Worm (Caenorhabditis elegans): ENCODE results near the gene nep-4.

Gene nep-4

DNA sequence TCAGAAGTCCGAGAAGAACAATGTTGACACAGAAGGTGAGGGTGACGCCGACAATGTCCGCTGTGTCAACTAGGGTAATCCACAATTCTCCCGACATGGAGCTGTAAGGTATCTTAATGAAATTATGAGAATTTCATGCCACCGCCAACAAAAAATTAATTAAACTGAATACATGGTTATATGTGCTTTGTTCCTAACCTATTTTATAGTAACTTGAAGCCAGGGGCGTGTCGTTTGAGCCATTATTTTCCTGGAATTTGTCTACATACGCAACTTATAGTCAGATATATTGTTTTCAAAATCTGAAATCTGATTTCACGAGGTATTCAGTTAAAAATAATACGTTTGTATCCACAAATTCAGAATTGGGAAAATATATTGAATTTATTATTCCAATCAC lies 2.6 kb upstream of the nep-4 start, which contains the start of gene odr-10:
Gene odr-10, minus strand, starts transcription at position 101 of the 400 bp plus-strand sequence.
- TF ChIP-seq ceh-24 (tag; optimal IDR thresholded peaks at IDR 0.05) (no peak), fkh-10 (GFP tag; optimal IDR thresholded peaks at IDR 0.05) (no peak), ceh-45 (GFP tag; IDR thresholded peaks at IDR 0.05) (no peak), nhr-11 (tag; optimal IDR thresholded peaks at IDR 0.05) (no peak), ref-2 (tag; optimal IDR thresholded peaks at IDR 0.05) (no peak), ets-4 (tag; optimal IDR thresholded peaks at IDR 0.05) (no peak), ceh-30 (tag; optimal IDR thresholded peaks at IDR 0.05) (no peak), unc-86 (tag; optimal IDR thresholded peaks at IDR 0.05) (no peak), unc-42 (tag; optimal IDR thresholded peaks at IDR 0.05) (no peak), madf-2 (tag; optimal IDR thresholded peaks at IDR 0.05) (no peak), npax-4 (tag; optimal IDR thresholded peaks at IDR 0.05) (no peak), C38D4.7 (GFP tag; optimal IDR thresholded peaks at IDR 0.05) (no peak), lim-6 (tag; optimal IDR thresholded peaks at IDR 0.05) (no peak), odd-2 (tag; optimal IDR thresholded peaks at IDR 0.05) (no peak), tbx-7 (tag; optimal IDR thresholded peaks at IDR 0.05) (no peak), pag-3 (tag; optimal IDR thresholded peaks at IDR 0.05; ENCODE audit: borderline replicate concordance) (no peak), nhr-232 (tag; optimal IDR thresholded peaks at IDR 0.05) (no peak), zip-5 (tag; optimal IDR thresholded peaks at IDR 0.05) (no peak), lin-11 (tag; optimal IDR thresholded peaks at IDR 0.05) (no peak)

DNA sequence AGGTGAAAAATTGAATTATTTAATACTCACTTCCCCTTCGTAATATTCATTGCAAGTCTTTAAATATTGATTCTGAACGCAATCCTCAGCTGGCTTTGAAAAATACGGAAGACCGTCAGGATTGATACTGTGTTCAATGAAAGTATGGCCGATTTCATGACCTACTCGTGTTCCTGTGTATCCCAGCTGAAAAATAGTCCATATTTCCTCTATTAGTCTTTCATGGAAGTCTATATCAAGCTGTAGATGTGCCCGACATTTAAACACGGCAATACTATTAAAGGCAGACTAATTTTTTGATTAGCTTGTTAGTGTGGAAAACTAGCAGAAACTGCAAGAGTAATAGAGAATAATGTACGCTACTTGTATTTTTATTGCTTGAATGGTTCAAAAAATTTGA lies 1.7 kb downstream of the nep-4 start:
- no peak for TF ChIP-seq sox-4 (tag; optimal IDR thresholded peaks at IDR 0.05)
- TF ChIP-seq K09A11.1 (tag; optimal IDR thresholded peaks at IDR 0.05; ENCODE audit: insufficient read depth): no peak
- no peak for TF ChIP-seq sox-2 (GFP tag; IDR thresholded peaks at IDR 0.05)
- no peak for TF ChIP-seq gmeb-2 (tag; optimal IDR thresholded peaks at IDR 0.05)
- TF ChIP-seq ceh-19 (GFP tag; optimal IDR thresholded peaks at IDR 0.05): no peak
- no peak for TF ChIP-seq pros-1 (tag; optimal IDR thresholded peaks at IDR 0.05)
- TF ChIP-seq pha-4 (tag; optimal IDR thresholded peaks at IDR 0.05): no peak
- TF ChIP-seq pat-9 (tag; optimal IDR thresholded peaks at IDR 0.05): no peak
- no peak for TF ChIP-seq ceh-30 (tag; optimal IDR thresholded peaks at IDR 0.05)
- TF ChIP-seq lim-6 (tag; optimal IDR thresholded peaks at IDR 0.05): no peak
- TF ChIP-seq fkh-10 (GFP tag; optimal IDR thresholded peaks at IDR 0.05): no peak
- no peak for TF ChIP-seq dve-1 (tag; optimal IDR thresholded peaks at IDR 0.05)
- TF ChIP-seq zip-5 (tag; optimal IDR thresholded peaks at IDR 0.05): no peak
- no peak for TF ChIP-seq hlh-15 (tag; optimal IDR thresholded peaks at IDR 0.05)

ce11 chrX:6856793-6857192 lies 6.4 kb downstream of the nep-4 start:
- no peak for TF ChIP-seq ceh-14 (tag; optimal IDR thresholded peaks at IDR 0.05)
- no peak for TF ChIP-seq ceh-45 (GFP tag; IDR thresholded peaks at IDR 0.05)
- TF ChIP-seq unc-42 (tag; optimal IDR thresholded peaks at IDR 0.05): peak; percentile 80

- TF ChIP-seq ceh-34 (tag; optimal IDR thresholded peaks at IDR 0.05) (no peak), lin-11 (tag; optimal IDR thresholded peaks at IDR 0.05) (no peak), sdc-2 (tag; optimal IDR thresholded peaks at IDR 0.05) (no peak), zip-5 (tag; optimal IDR thresholded peaks at IDR 0.05) (no peak), che-1 (tag; optimal IDR thresholded peaks at IDR 0.05) (no peak), tbx-2 (tag; optimal IDR thresholded peaks at IDR 0.05) (no peak), unc-55 (GFP tag; optimal IDR thresholded peaks at IDR 0.05) (no peak), ceh-2 (tag; optimal IDR thresholded peaks at IDR 0.05) (no peak), fkh-6 (tag; optimal IDR thresholded peaks at IDR 0.05) (no peak), ceh-31 (tag; optimal IDR thresholded peaks at IDR 0.05) (no peak), nhr-232 (tag; optimal IDR thresholded peaks at IDR 0.05) (no peak), madf-2 (tag; optimal IDR thresholded peaks at IDR 0.05) (no peak), pros-1 (tag; optimal IDR thresholded peaks at IDR 0.05) (no peak), C08G9.2 (tag; optimal IDR thresholded peaks at IDR 0.05) (no peak), ceh-22 (tag; optimal IDR thresholded peaks at IDR 0.05) (no peak), hlh-6 (tag; optimal IDR thresholded peaks at IDR 0.05) (no peak), hlh-13 (GFP tag; optimal IDR thresholded peaks at IDR 0.05) (no peak), hlh-15 (tag; optimal IDR thresholded peaks at IDR 0.05) (no peak), syd-9 (tag; optimal IDR thresholded peaks at IDR 0.05) (no peak)
Measured at ce11 chrX:6853318-6853717, 9.9 kb downstream of the nep-4 start, which contains the start of gene rig-3. Gene rig-3 (plus strand): TSS chrX:6853618.

Measured in whole organism, late embryonic.